Fruit fly (Drosophila melanogaster) whole organism, embryonic: ENCODE data around the gene CG5810.

Experiments used
- Abd-B ChIP-seq: fragments of 200-800 bp; sonication (Bioruptor generic); optimal IDR thresholded peaks from 2 replicates; lab custom pipeline; 2018; ENCODE audit warnings: missing biosample characterization, mild to moderate bottlenecking, missing genetic modification characterization, moderate library complexity
- Atf3 ChIP-seq: fragments of 200-800 bp; sonication (Bioruptor generic); optimal IDR thresholded peaks from 3 replicates; lab custom pipeline; 2016; ENCODE audit warnings: missing biosample characterization, missing genetic modification characterization
- Blimp-1 ChIP-seq: fragments of 200-800 bp; sonication (Bioruptor generic); optimal IDR thresholded peaks from 3 replicates; lab custom pipeline; 2018; ENCODE audit warnings: missing biosample characterization, missing genetic modification characterization, mild to moderate bottlenecking, moderate library complexity, missing genetic modification reagents
- BtbVII ChIP-seq: fragments of 200-800 bp; sonication (Bioruptor generic); optimal IDR thresholded peaks from 3 replicates; lab custom pipeline; 2017; ENCODE audit warnings: missing biosample characterization, mild to moderate bottlenecking, missing genetic modification characterization
- CG10462 ChIP-seq: fragments of 200-800 bp; sonication (Bioruptor generic); optimal IDR thresholded peaks from 2 replicates; lab custom pipeline; 2016; ENCODE audit warnings: missing biosample characterization, missing genetic modification characterization
- CG12299 ChIP-seq: fragments of 200-800 bp; sonication (Bioruptor generic); optimal IDR thresholded peaks from 2 replicates; lab custom pipeline; 2018; ENCODE audit warnings: missing biosample characterization, mild to moderate bottlenecking, missing genetic modification characterization
- CG14710 ChIP-seq: fragments of 200-800 bp; sonication (Bioruptor generic); optimal IDR thresholded peaks from 3 replicates; lab custom pipeline; 2019; ENCODE audit warnings: missing biosample characterization, mild to moderate bottlenecking, missing genetic modification characterization, moderate library complexity
- CG15011 ChIP-seq: fragments of 200-800 bp; sonication (Bioruptor generic); optimal IDR thresholded peaks from 3 replicates; lab custom pipeline; 2018; ENCODE audit warnings: missing biosample characterization, mild to moderate bottlenecking, missing genetic modification characterization
- CG15269 ChIP-seq: fragments of 200-800 bp; sonication (Bioruptor generic); optimal IDR thresholded peaks from 2 replicates; lab custom pipeline; 2018; ENCODE audit warnings: missing biosample characterization, mild to moderate bottlenecking, missing genetic modification characterization, moderate library complexity
- CG1529 ChIP-seq: fragments of 200-800 bp; sonication (Bioruptor generic); optimal IDR thresholded peaks from 3 replicates; lab custom pipeline; 2018; ENCODE audit warnings: missing biosample characterization, missing genetic modification characterization
- CG1602 ChIP-seq: fragments of 200-800 bp; sonication (Bioruptor generic); optimal IDR thresholded peaks from 3 replicates; lab custom pipeline; 2016; ENCODE audit warnings: missing biosample characterization, missing genetic modification characterization
- CG16779 ChIP-seq: fragments of 200-800 bp; sonication (Bioruptor generic); IDR thresholded peaks from 2 replicates; pipeline ENCODE4 v1.3.6; 2022; ENCODE audit warnings: missing biosample characterization, missing genetic modification characterization
- CG16863 ChIP-seq: fragments of 200-800 bp; sonication (Bioruptor generic); optimal IDR thresholded peaks from 3 replicates; lab custom pipeline; 2016; ENCODE audit warnings: missing biosample characterization, missing genetic modification characterization
- CG17328 ChIP-seq: fragments of 200-800 bp; sonication (Bioruptor generic); IDR thresholded peaks from 2 replicates; pipeline ENCODE4 v1.3.6; 2022; ENCODE audit warnings: missing biosample characterization, missing genetic modification characterization
- CG31365 ChIP-seq: fragments of 200-800 bp; sonication (Bioruptor generic); optimal IDR thresholded peaks from 2 replicates; lab custom pipeline; 2018; ENCODE audit warnings: missing biosample characterization, mild to moderate bottlenecking, missing genetic modification characterization
- CG3838 ChIP-seq: fragments of 200-800 bp; sonication (Bioruptor generic); optimal IDR thresholded peaks from 3 replicates; lab custom pipeline; 2016; ENCODE audit warnings: missing biosample characterization, missing genetic modification characterization
- CG4282 ChIP-seq: fragments of 200-800 bp; sonication (Bioruptor generic); optimal IDR thresholded peaks from 2 replicates; lab custom pipeline; 2016; ENCODE audit warnings: missing biosample characterization, missing genetic modification characterization
- CG6254 ChIP-seq: fragments of 200-800 bp; sonication (Bioruptor generic); optimal IDR thresholded peaks from 3 replicates; lab custom pipeline; 2017; ENCODE audit warnings: mild to moderate bottlenecking, missing biosample characterization, missing genetic modification reagents, missing genetic modification characterization
- CG6854 ChIP-seq: fragments of 200-800 bp; sonication (Bioruptor generic); optimal IDR thresholded peaks from 3 replicates; lab custom pipeline; 2017; ENCODE audit warnings: missing biosample characterization, mild to moderate bottlenecking, missing genetic modification characterization
- CG7987 ChIP-seq: fragments of 200-800 bp; sonication (Bioruptor generic); optimal IDR thresholded peaks from 2 replicates; lab custom pipeline; 2018; ENCODE audit warnings: missing biosample characterization, mild to moderate bottlenecking, missing genetic modification characterization, moderate library complexity
- CG8765 ChIP-seq: fragments of 200-800 bp; sonication (Bioruptor generic); IDR thresholded peaks from 2 replicates; pipeline ENCODE4 v1.3.6; 2022; ENCODE audit warnings: missing biosample characterization, missing genetic modification characterization
- CTCF ChIP-seq: fragments of 200-800 bp; sonication (Bioruptor generic); optimal IDR thresholded peaks from 2 replicates; lab custom pipeline; 2017; ENCODE audit warnings: missing biosample characterization, mild to moderate bottlenecking, missing genetic modification characterization, moderate library complexity
- Deaf1 ChIP-seq: fragments of 200-800 bp; optimal IDR thresholded peaks from 3 replicates; lab custom pipeline; 2019; ENCODE audit warnings: missing biosample characterization, mild to moderate bottlenecking, missing genetic modification characterization, moderate library complexity
- Doc3 ChIP-seq: fragments of 200-800 bp; sonication (Bioruptor generic); IDR thresholded peaks from 3 replicates; pipeline ENCODE4 v1.3.6; 2022; ENCODE audit warnings: missing biosample characterization, missing genetic modification characterization; ENCODE audit not compliant: partially characterized antibody
- Hr3 ChIP-seq: fragments of 200-800 bp; sonication (Bioruptor generic); optimal IDR thresholded peaks from 3 replicates; lab custom pipeline; 2016; ENCODE audit warnings: missing biosample characterization, missing genetic modification characterization
- Hr39 ChIP-seq: fragments of >200 bp; optimal IDR thresholded peaks from 2 replicates; lab custom pipeline; 2017
- Hr78 ChIP-seq, 2 experiments: fragments of 200-800 bp in 1 of 2; fragments of >200 bp in 1 of 2; sonication (Bioruptor generic) in 1 of 2; optimal IDR thresholded peaks; 2 replicates each; lab custom pipeline; 2017 to 2019; ENCODE audit warnings: missing biosample characterization in 2 of 2, missing genetic modification characterization in 2 of 2, mild to moderate bottlenecking in 1 of 2, moderate library complexity in 1 of 2
- MTF-1 ChIP-seq: fragments of 200-800 bp; sonication (Bioruptor generic); optimal IDR thresholded peaks from 2 replicates; lab custom pipeline; 2018; ENCODE audit warnings: missing biosample characterization, mild to moderate bottlenecking, missing genetic modification characterization, borderline replicate concordance
- Oli ChIP-seq: fragments of 200-800 bp; sonication (Bioruptor generic); optimal IDR thresholded peaks from 2 replicates; lab custom pipeline; 2018; ENCODE audit warnings: missing biosample characterization, mild to moderate bottlenecking, missing genetic modification characterization, moderate library complexity
- Scr ChIP-seq: fragments of 200-800 bp; sonication (Bioruptor generic); IDR thresholded peaks from 2 replicates; pipeline ENCODE4 v1.3.6; 2022; ENCODE audit warnings: missing biosample characterization, missing genetic modification characterization; ENCODE audit not compliant: partially characterized antibody
- TFAM ChIP-seq: fragments of 200-800 bp; sonication (Bioruptor generic); optimal IDR thresholded peaks from 2 replicates; lab custom pipeline; 2017; ENCODE audit warnings: missing biosample characterization, missing genetic modification characterization, inconsistent platforms
- Vsx1 ChIP-seq: fragments of 200-800 bp; sonication (Bioruptor generic); optimal IDR thresholded peaks from 2 replicates; lab custom pipeline; 2017; ENCODE audit warnings: missing biosample characterization, mild to moderate bottlenecking, missing genetic modification characterization, missing genetic modification reagents
- bsh ChIP-seq, 2 experiments: fragments of 200-800 bp; sonication (Bioruptor generic); optimal IDR thresholded peaks; 2 replicates each; lab custom pipeline; 2017 to 2018; ENCODE audit warnings: mild to moderate bottlenecking in 2 of 2, missing biosample characterization in 2 of 2, missing genetic modification characterization in 2 of 2, moderate library complexity in 1 of 2
- crc ChIP-seq: fragments of 200-800 bp; sonication (Bioruptor generic); optimal IDR thresholded peaks from 2 replicates; lab custom pipeline; 2016; ENCODE audit warnings: missing biosample characterization, missing genetic modification characterization
- croc ChIP-seq: fragments of 200-800 bp; sonication (Bioruptor generic); conservative IDR thresholded peaks from 3 replicates; pipeline ENCODE4 v1.3.6; 2022; ENCODE audit warnings: missing biosample characterization, missing genetic modification characterization
- dm ChIP-seq: fragments of 200-800 bp; sonication (Bioruptor generic); optimal IDR thresholded peaks from 3 replicates; lab custom pipeline; 2016; ENCODE audit warnings: missing biosample characterization, missing genetic modification characterization
- dmrt11E ChIP-seq: fragments of 200-800 bp; sonication (Bioruptor generic); optimal IDR thresholded peaks from 3 replicates; lab custom pipeline; 2018; ENCODE audit warnings: missing biosample characterization, mild to moderate bottlenecking, missing genetic modification characterization, moderate library complexity
- fd3F ChIP-seq: fragments of 200-800 bp; sonication (Bioruptor generic); optimal IDR thresholded peaks from 2 replicates; lab custom pipeline; 2018; ENCODE audit warnings: missing biosample characterization, mild to moderate bottlenecking, missing genetic modification characterization, moderate library complexity
- fu2 ChIP-seq: fragments of 200-800 bp; sonication (Bioruptor generic); optimal IDR thresholded peaks from 2 replicates; lab custom pipeline; 2016; ENCODE audit warnings: missing biosample characterization, missing genetic modification characterization
- kay ChIP-seq: fragments of 200-800 bp; sonication (Bioruptor generic); optimal IDR thresholded peaks from 2 replicates; lab custom pipeline; 2016; ENCODE audit warnings: missing biosample characterization, missing genetic modification characterization
- lab ChIP-seq: fragments of 200-800 bp; sonication (Bioruptor generic); optimal IDR thresholded peaks from 3 replicates; lab custom pipeline; 2017; ENCODE audit warnings: missing biosample characterization, missing genetic modification characterization, mild to moderate bottlenecking, moderate library complexity, missing genetic modification reagents
- nau ChIP-seq: fragments of 200-800 bp; sonication (Bioruptor generic); optimal IDR thresholded peaks from 3 replicates; lab custom pipeline; 2017; ENCODE audit warnings: missing biosample characterization, mild to moderate bottlenecking, missing genetic modification characterization, missing genetic modification reagents
- otp ChIP-seq: fragments of 200-800 bp; sonication (Bioruptor generic); IDR thresholded peaks from 3 replicates; pipeline ENCODE4, ENCODE4 v1.3.6; 2022; ENCODE audit warnings: missing biosample characterization, missing genetic modification characterization
- pan ChIP-seq, 4 experiments: fragments of >200 bp in 3 of 4; fragments of 200-800 bp in 1 of 4; sonication (Bioruptor generic) in 1 of 4; optimal IDR thresholded peaks in 3 of 4; IDR thresholded peaks in 1 of 4; 2 replicates each; pipeline versions ENCODE4 v1.3.6 to Lab custom; 2017 to 2022; ENCODE audit warnings: missing biosample characterization in 2 of 4, missing genetic modification characterization in 2 of 4, mixed read lengths in 1 of 4
- pnt ChIP-seq: fragments of 200-800 bp; sonication (Bioruptor generic); optimal IDR thresholded peaks from 3 replicates; lab custom pipeline; 2016; ENCODE audit warnings: missing biosample characterization, missing genetic modification characterization
- sd ChIP-seq: fragments of 200-800 bp; sonication (Bioruptor generic); optimal IDR thresholded peaks from 3 replicates; lab custom pipeline; 2018; ENCODE audit warnings: missing biosample characterization, mild to moderate bottlenecking, missing genetic modification characterization, moderate library complexity
- seq ChIP-seq: fragments of 200-800 bp; sonication (Bioruptor generic); IDR thresholded peaks from 2 replicates; pipeline ENCODE4 v1.3.6; 2022; ENCODE audit warnings: missing biosample characterization, missing genetic modification characterization
- tio ChIP-seq: fragments of 200-800 bp; sonication (Bioruptor generic); optimal IDR thresholded peaks from 2 replicates; lab custom pipeline; 2017; ENCODE audit warnings: missing biosample characterization, missing genetic modification characterization, inconsistent platforms
- tup ChIP-seq: fragments of 200-800 bp; sonication (Bioruptor generic); optimal IDR thresholded peaks from 2 replicates; lab custom pipeline; 2016; ENCODE audit warnings: missing biosample characterization, mild to moderate bottlenecking, missing genetic modification characterization, moderate library complexity
- wor ChIP-seq: fragments of 200-800 bp; sonication (Bioruptor generic); IDR thresholded peaks from 2 replicates; pipeline ENCODE4 v1.3.6; 2022; ENCODE audit warnings: missing biosample characterization, missing genetic modification characterization
- zen ChIP-seq: fragments of 200-800 bp; sonication (Bioruptor generic); optimal IDR thresholded peaks from 3 replicates; lab custom pipeline; 2018; ENCODE audit warnings: missing biosample characterization, mild to moderate bottlenecking, missing genetic modification characterization, moderate library complexity

CG5810 gene

dm6 chr3R:21163318-21163828 is at the start of gene CG5810 (continued):
- no peak for TF ChIP-seq Deaf1 (tag; lab: Kevin White, UChicago)
- no peak for TF ChIP-seq CG1529
- TF ChIP-seq Doc3 (GFP tag; lab: Robert Waterston, UW) = no peak
- TF ChIP-seq MTF-1 (GFP tag; lab: Kevin White, UChicago) = no peak
- no peak for TF ChIP-seq crc
- peak; percentile 44 for TF ChIP-seq Vsx1
- no peak for TF ChIP-seq CG16863
- no peak for TF ChIP-seq Blimp-1 (GFP tag; lab: Kevin White, UChicago)
- no peak for TF ChIP-seq fu2 (GFP tag; lab: Kevin White, UChicago)
- TF ChIP-seq Abd-B (GFP tag; lab: Kevin White, UChicago) = no peak
- TF ChIP-seq seq (GFP tag; lab: Robert Waterston, UW) = no peak
- TF ChIP-seq CG31365 (tag; lab: Kevin White, UChicago) = no peak
- no peak for TF ChIP-seq CG12299 (tag; lab: Kevin White, UChicago)
- TF ChIP-seq CG4282 = no peak
- TF ChIP-seq CG6854 (GFP tag; lab: Kevin White, UChicago) = peak; percentile 24
- TF ChIP-seq CG1602 (GFP tag; lab: Kevin White, UChicago) = no peak
- TF ChIP-seq CG15269 (tag; lab: Kevin White, UChicago) = peak; percentile 65
- TF ChIP-seq fd3F (GFP tag; lab: Kevin White, UChicago) = peak; percentile 22
- TF ChIP-seq croc (GFP tag; lab: Robert Waterston, UW) = no peak
- no peak for TF ChIP-seq tio (GFP tag; lab: Kevin White, UChicago)
- no peak for TF ChIP-seq tup (GFP tag; lab: Kevin White, UChicago)
- TF ChIP-seq kay = no peak
- TF ChIP-seq pnt = no peak
- no peak for TF ChIP-seq TFAM (GFP tag; lab: Kevin White, UChicago)
- TF ChIP-seq CTCF (GFP tag; lab: Kevin White, UChicago) = no peak
- no peak for TF ChIP-seq zen (tag; lab: Kevin White, UChicago)
- no peak for TF ChIP-seq pan (optimal IDR thresholded peaks at IDR 0.05; lab: Kevin White, UChicago)
- TF ChIP-seq pan (GFP tag; optimal IDR thresholded peaks at IDR 0.05 in 1 of 2, IDR thresholded peaks at IDR 0.05 in 1 of 2) = no peak
- no peak for TF ChIP-seq wor
- no peak for TF ChIP-seq BtbVII (GFP tag; lab: Kevin White, UChicago)
- TF ChIP-seq lab (GFP tag; lab: Kevin White, UChicago) = peak; percentile 23
- no peak for TF ChIP-seq Atf3 (GFP tag; lab: Kevin White, UChicago)
- TF ChIP-seq CG14710 (tag; lab: Kevin White, UChicago) = no peak
- TF ChIP-seq Hr3 (GFP tag; lab: Kevin White, UChicago) = no peak
- TF ChIP-seq CG8765 (GFP tag; lab: Robert Waterston, UW) = no peak
- no peak for TF ChIP-seq nau (GFP tag; lab: Kevin White, UChicago)
- no peak for TF ChIP-seq CG17328 (GFP tag; lab: Robert Waterston, UW)
- TF ChIP-seq dm (GFP tag; lab: Kevin White, UChicago) = no peak
- TF ChIP-seq dmrt11E = no peak
- no peak for TF ChIP-seq CG10462
- no peak for TF ChIP-seq bsh (GFP tag; optimal IDR thresholded peaks at IDR 0.05; lab: Kevin White, UChicago)
- TF ChIP-seq sd (tag; lab: Kevin White, UChicago) = peak; percentile 95
- no peak for TF ChIP-seq otp (GFP tag; lab: Robert Waterston, UW)
- TF ChIP-seq Oli (tag; lab: Kevin White, UChicago) = no peak
- no peak for TF ChIP-seq CG15011
- TF ChIP-seq Hr78 (GFP tag; optimal IDR thresholded peaks at IDR 0.05; lab: Kevin White, UChicago) = no peak
- no peak for TF ChIP-seq CG7987 (GFP tag; lab: Kevin White, UChicago)
- TF ChIP-seq CG3838 (GFP tag; lab: Kevin White, UChicago) = no peak
- TF ChIP-seq CG6254 (GFP tag; lab: Kevin White, UChicago) = no peak
- no peak for TF ChIP-seq Hr39 (lab: Kevin White, UChicago)
- TF ChIP-seq Scr = no peak
- no peak for TF ChIP-seq CG16779 (GFP tag; lab: Robert Waterston, UW)
